Worm (Caenorhabditis elegans) whole organism, late embryonic: Measurements from ENCODE around the gene nlp-28.

Experiments
- F13H6.1 ChIP-seq: sonication (generic microtip); optimal IDR thresholded peaks from 2 replicates; lab custom pipeline; 2016; ENCODE audit warnings: missing genetic modification characterization, missing compliant biosample characterization
- K09A11.1 ChIP-seq: sonication (generic microtip); optimal IDR thresholded peaks from 2 replicates; lab custom pipeline; 2017; ENCODE audit warnings: antibody characterized with exemption, mild to moderate bottlenecking, missing genetic modification characterization, missing compliant biosample characterization; ENCODE audit not compliant: insufficient read depth
- T23F11.4 ChIP-seq: fragments of 200-800 bp; sonication (Bioruptor generic); optimal IDR thresholded peaks from 2 replicates; lab custom pipeline; 2018; ENCODE audit warnings: mild to moderate bottlenecking, missing genetic modification characterization, missing compliant biosample characterization
- Y22D7AL.16 ChIP-seq: sonication (generic microtip); optimal IDR thresholded peaks from 2 replicates; lab custom pipeline; 2016; ENCODE audit warnings: missing genetic modification characterization, missing compliant biosample characterization
- ahr-1 ChIP-seq: sonication (generic microtip); optimal IDR thresholded peaks from 2 replicates; lab custom pipeline; 2016; ENCODE audit warnings: missing genetic modification characterization, missing compliant biosample characterization
- ceh-14 ChIP-seq: sonication (generic microtip); optimal IDR thresholded peaks from 2 replicates; lab custom pipeline; 2016; ENCODE audit warnings: missing genotype, missing genetic modification characterization, missing compliant biosample characterization
- ceh-24 ChIP-seq: sonication (generic microtip); optimal IDR thresholded peaks from 2 replicates; lab custom pipeline; 2016; ENCODE audit warnings: mild to moderate bottlenecking, missing genetic modification characterization, missing compliant biosample characterization
- ceh-30 ChIP-seq: fragments of 150-350 bp; optimal IDR thresholded peaks from 2 replicates; lab custom pipeline; 2014; ENCODE audit warnings: missing biosample characterization, missing genetic modification characterization
- ceh-31 ChIP-seq: sonication (generic microtip); optimal IDR thresholded peaks from 2 replicates; lab custom pipeline; 2016; ENCODE audit warnings: missing genetic modification characterization, missing compliant biosample characterization
- ceh-48 ChIP-seq: sonication (generic microtip); optimal IDR thresholded peaks from 2 replicates; lab custom pipeline; 2016; ENCODE audit warnings: missing genetic modification characterization, inconsistent platforms, missing compliant biosample characterization
- ceh-6 ChIP-seq: fragments of 200-800 bp; sonication (Bioruptor generic); optimal IDR thresholded peaks from 2 replicates; lab custom pipeline; 2018; ENCODE audit warnings: mild to moderate bottlenecking, missing genetic modification characterization, missing compliant biosample characterization
- dmd-4 ChIP-seq: sonication (generic microtip); optimal IDR thresholded peaks from 2 replicates; lab custom pipeline; 2016; ENCODE audit warnings: borderline replicate concordance, missing genetic modification characterization, missing compliant biosample characterization
- dve-1 ChIP-seq: sonication (generic microtip); optimal IDR thresholded peaks from 2 replicates; lab custom pipeline; 2017; ENCODE audit warnings: antibody characterized with exemption, mild to moderate bottlenecking, missing genetic modification characterization, missing compliant biosample characterization
- elt-2 ChIP-seq: sonication (generic microtip); optimal IDR thresholded peaks from 2 replicates; lab custom pipeline; 2016; ENCODE audit warnings: missing genetic modification reagents, missing genetic modification characterization, missing compliant biosample characterization
- eyg-1 ChIP-seq: sonication (generic microtip); optimal IDR thresholded peaks from 2 replicates; lab custom pipeline; 2016; ENCODE audit warnings: missing genotype, missing genetic modification characterization, missing compliant biosample characterization
- fkh-10 ChIP-seq: fragments of 150-350 bp; optimal IDR thresholded peaks from 2 replicates; lab custom pipeline; 2014; ENCODE audit warnings: missing biosample characterization, missing genetic modification reagents, missing genetic modification characterization
- hlh-15 ChIP-seq: sonication (generic microtip); optimal IDR thresholded peaks from 2 replicates; lab custom pipeline; 2016; ENCODE audit warnings: missing genetic modification characterization, missing compliant biosample characterization
- hlh-6 ChIP-seq: sonication (generic microtip); optimal IDR thresholded peaks from 2 replicates; lab custom pipeline; 2016; ENCODE audit warnings: missing genotype, missing genetic modification characterization, missing compliant biosample characterization
- lim-6 ChIP-seq: sonication (generic microtip); optimal IDR thresholded peaks from 2 replicates; lab custom pipeline; 2016; ENCODE audit warnings: missing genetic modification characterization, missing compliant biosample characterization
- lin-11 ChIP-seq: fragments of 200-800 bp; sonication (Bioruptor generic); optimal IDR thresholded peaks from 2 replicates; lab custom pipeline; 2018; ENCODE audit warnings: mild to moderate bottlenecking, missing genetic modification characterization, missing compliant biosample characterization
- madf-2 ChIP-seq: sonication (generic microtip); optimal IDR thresholded peaks from 2 replicates; lab custom pipeline; 2017; ENCODE audit warnings: missing genetic modification characterization, missing compliant biosample characterization
- nfya-1 ChIP-seq: sonication (generic microtip); optimal IDR thresholded peaks from 2 replicates; lab custom pipeline; 2017; ENCODE audit warnings: missing genetic modification characterization, mild to moderate bottlenecking, missing compliant biosample characterization, antibody characterized with exemption, moderate library complexity
- npax-4 ChIP-seq: sonication (generic microtip); optimal IDR thresholded peaks from 2 replicates; lab custom pipeline; 2016; ENCODE audit warnings: missing genetic modification characterization, missing compliant biosample characterization
- odd-2 ChIP-seq: sonication (generic microtip); optimal IDR thresholded peaks from 2 replicates; lab custom pipeline; 2017; ENCODE audit warnings: antibody characterized with exemption, mild to moderate bottlenecking, missing genetic modification characterization, missing compliant biosample characterization
- pat-9 ChIP-seq: fragments of 200-800 bp; sonication (Bioruptor generic); optimal IDR thresholded peaks from 2 replicates; lab custom pipeline; 2018; ENCODE audit warnings: mild to moderate bottlenecking, missing genetic modification characterization, moderate library complexity, missing compliant biosample characterization
- pha-2 ChIP-seq: sonication (generic microtip); optimal IDR thresholded peaks from 2 replicates; lab custom pipeline; 2017; ENCODE audit warnings: mild to moderate bottlenecking, missing genetic modification characterization, missing compliant biosample characterization
- pha-4 ChIP-seq: fragments of 150-350 bp; optimal IDR thresholded peaks from 2 replicates; lab custom pipeline; 2018; ENCODE audit warnings: missing biosample characterization, missing genetic modification reagents, missing genetic modification characterization
- pqm-1 ChIP-seq: sonication (generic microtip); optimal IDR thresholded peaks from 2 replicates; lab custom pipeline; 2016; ENCODE audit warnings: missing genetic modification characterization, missing compliant biosample characterization
- pros-1 ChIP-seq: fragments of 150-350 bp; optimal IDR thresholded peaks from 2 replicates; lab custom pipeline; 2014; ENCODE audit warnings: missing biosample characterization, missing genetic modification reagents, missing genetic modification characterization
- ref-2 ChIP-seq: sonication (generic microtip); optimal IDR thresholded peaks from 2 replicates; lab custom pipeline; 2016; ENCODE audit warnings: missing genetic modification characterization, missing compliant biosample characterization
- rnt-1 ChIP-seq: sonication (generic microtip); optimal IDR thresholded peaks from 2 replicates; lab custom pipeline; 2016; ENCODE audit warnings: missing genetic modification characterization, missing compliant biosample characterization
- sox-4 ChIP-seq: sonication (generic microtip); optimal IDR thresholded peaks from 2 replicates; lab custom pipeline; 2017; ENCODE audit warnings: mild to moderate bottlenecking, missing genetic modification characterization, inconsistent platforms, missing compliant biosample characterization
- tbx-7 ChIP-seq: sonication (generic microtip); optimal IDR thresholded peaks from 2 replicates; lab custom pipeline; 2016; ENCODE audit warnings: missing genotype, missing genetic modification characterization, missing compliant biosample characterization
- unc-3 ChIP-seq, 2 experiments: fragments of 200-800 bp in 1 of 2; sonication (Bioruptor generic) in 1 of 2; sonication (generic microtip) in 1 of 2; conservative IDR thresholded peaks in 1 of 2; optimal IDR thresholded peaks in 1 of 2; 2 replicates each; pipeline versions ENCODE4 v1.3.6 to Lab custom; 2016 to 2022; ENCODE audit warnings: missing compliant biosample characterization in 2 of 2, missing genetic modification characterization in 2 of 2, missing genetic modification reagents in 1 of 2
- unc-42 ChIP-seq: sonication (generic microtip); optimal IDR thresholded peaks from 2 replicates; lab custom pipeline; 2016; ENCODE audit warnings: missing genotype, missing genetic modification characterization, missing compliant biosample characterization

nlp-28 gene

ce11 chrV:3976964-3977363, 10.7 kb upstream of the nlp-28 start, which contains the start of gene str-83:
str-83 (plus strand) TSS chrV:3977264.
- TF ChIP-seq odd-2 (tag; lab: Kevin White, UChicago) = no peak
- TF ChIP-seq npax-4 (tag; lab: Kevin White, UChicago) = no peak
- no peak for TF ChIP-seq nfya-1 (tag; lab: Kevin White, UChicago)
- no peak for TF ChIP-seq lim-6 (tag; lab: Kevin White, UChicago)
- no peak for TF ChIP-seq ceh-48 (tag; lab: Kevin White, UChicago)
- TF ChIP-seq ahr-1 (tag; lab: Kevin White, UChicago) = no peak
- TF ChIP-seq Y22D7AL.16 (tag; lab: Kevin White, UChicago) = no peak
- TF ChIP-seq unc-3 (GFP tag; conservative IDR thresholded peaks at IDR 0.05; lab: Robert Waterston, UW) = no peak
- no peak for TF ChIP-seq unc-3 (tag; optimal IDR thresholded peaks at IDR 0.05; lab: Kevin White, UChicago)
- no peak for TF ChIP-seq unc-42 (tag; lab: Kevin White, UChicago)
- TF ChIP-seq ceh-30 (tag; lab: Kevin White, UChicago) = no peak
- TF ChIP-seq pha-4 (tag; lab: Kevin White, UChicago) = no peak
- no peak for TF ChIP-seq sox-4
- TF ChIP-seq pha-2 (tag; lab: Kevin White, UChicago) = no peak
- no peak for TF ChIP-seq madf-2 (tag; lab: Kevin White, UChicago)
- no peak for TF ChIP-seq lin-11

- TF ChIP-seq rnt-1 (tag; lab: Kevin White, UChicago) = no peak
- TF ChIP-seq F13H6.1 (tag; lab: Kevin White, UChicago) = no peak
- no peak for TF ChIP-seq K09A11.1 (tag; lab: Kevin White, UChicago)
- no peak for TF ChIP-seq ceh-48 (tag; lab: Kevin White, UChicago)
- no peak for TF ChIP-seq ceh-31
- TF ChIP-seq tbx-7 = no peak
- TF ChIP-seq dve-1 (tag; lab: Kevin White, UChicago) = no peak
- no peak for TF ChIP-seq hlh-15
- no peak for TF ChIP-seq pqm-1 (tag; lab: Kevin White, UChicago)
- TF ChIP-seq lim-6 (tag; lab: Kevin White, UChicago) = no peak
- TF ChIP-seq ceh-6 = no peak
Observed at ce11 chrV:3979053-3979452, 8.6 kb upstream of the nlp-28 start, which contains the start of gene nlp-34. nlp-34 (minus strand) TSS chrV:3979134.

- TF ChIP-seq lin-11 = no peak
- TF ChIP-seq unc-42 (tag; lab: Kevin White, UChicago) = no peak
- no peak for TF ChIP-seq pat-9
- TF ChIP-seq elt-2 (tag; lab: Kevin White, UChicago) = peak; percentile 61
- TF ChIP-seq pha-2 (tag; lab: Kevin White, UChicago) = no peak
- TF ChIP-seq Y22D7AL.16 (tag; lab: Kevin White, UChicago) = no peak
- TF ChIP-seq ref-2 (tag; lab: Kevin White, UChicago) = peak; percentile 3
- no peak for TF ChIP-seq pros-1
- no peak for TF ChIP-seq madf-2 (tag; lab: Kevin White, UChicago)
- no peak for TF ChIP-seq K09A11.1 (tag; lab: Kevin White, UChicago)
- TF ChIP-seq ahr-1 (tag; lab: Kevin White, UChicago) = no peak
- TF ChIP-seq ceh-24 (tag; lab: Kevin White, UChicago) = no peak
- no peak for TF ChIP-seq eyg-1 (tag; lab: Kevin White, UChicago)
- no peak for TF ChIP-seq dmd-4 (tag; lab: Kevin White, UChicago)
- TF ChIP-seq ceh-30 (tag; lab: Kevin White, UChicago) = no peak
- TF ChIP-seq, all 69 proteins: peak for 2
Observed at ce11 chrV:3979819-3980218, 7.9 kb upstream of the nlp-28 start, which contains the start of gene nlp-31. nlp-31 (plus strand) TSS chrV:3980055.

ce11 chrV:3980228-3980933, 7.3 kb upstream of the nlp-28 start:
- TF ChIP-seq T23F11.4 (GFP tag; lab: Kevin White, UChicago) (no peak), hlh-6 (tag; lab: Kevin White, UChicago) (no peak), Y22D7AL.16 (tag; lab: Kevin White, UChicago) (no peak), ahr-1 (tag; lab: Kevin White, UChicago) (no peak), fkh-10 (GFP tag; lab: Kevin White, UChicago) (no peak), ceh-14 (tag; lab: Kevin White, UChicago) (no peak)
- TF ChIP-seq, all 69 proteins: peak for 0
